Worm (Caenorhabditis elegans): ENCODE data around the gene clc-4.
A peak's percentile ranks its signal among the peaks of the same experiment; 100 is the strongest.

The clc-4 gene

DNA sequence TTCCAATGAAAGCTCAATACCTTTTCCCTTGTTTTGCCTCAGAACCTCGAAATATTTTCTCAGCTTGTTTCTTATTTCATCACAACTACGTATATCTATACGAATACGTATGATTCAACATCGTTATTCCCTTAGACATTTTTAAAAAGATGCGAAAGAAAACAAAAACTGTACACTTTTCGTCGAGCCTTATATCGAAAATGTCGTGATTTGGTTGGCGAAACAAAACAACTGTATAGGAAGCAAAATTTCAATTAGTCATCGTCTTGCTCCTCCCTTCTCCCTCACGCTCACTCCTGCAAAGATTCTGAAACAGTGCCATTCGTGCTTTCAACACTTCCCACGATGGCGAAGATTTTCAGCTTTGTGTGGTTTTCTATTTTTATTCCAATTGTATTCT lies 3.5 kb upstream of the clc-4 start, which contains the start of gene ttr-14:
TSS of gene ttr-14 (plus strand) at position 301 of the 400 bp plus-strand sequence.
- no peak for TF ChIP-seq F49E8.2 (tag; optimal IDR thresholded peaks at IDR 0.05; ENCODE audit: borderline replicate concordance)
- no peak for TF ChIP-seq lim-7 (GFP tag; IDR thresholded peaks at IDR 0.05)
- no peak for TF ChIP-seq jun-1 (tag; optimal IDR thresholded peaks at IDR 0.05)
- TF ChIP-seq ceh-44 (GFP tag; IDR thresholded peaks at IDR 0.05): no peak
- TF ChIP-seq F10B5.3 (tag; optimal IDR thresholded peaks at IDR 0.05): no peak
- no peak for TF ChIP-seq lsy-2 (tag; optimal IDR thresholded peaks at IDR 0.05)
- TF ChIP-seq ZK546.5 (tag; optimal IDR thresholded peaks at IDR 0.05): no peak
- no peak for TF ChIP-seq unc-62 (GFP tag; optimal IDR thresholded peaks at IDR 0.05 in 1 of 2)
- no peak for TF ChIP-seq unc-62 (tag; optimal IDR thresholded peaks at IDR 0.05)
- TF ChIP-seq daf-16 (GFP tag; optimal IDR thresholded peaks at IDR 0.05): no peak
- no peak for TF ChIP-seq daf-16 (tag; optimal IDR thresholded peaks at IDR 0.05)
- no peak for TF ChIP-seq arid-1 (GFP tag; conservative IDR thresholded peaks at IDR 0.05)
- TF ChIP-seq lin-29 (GFP tag; IDR thresholded peaks at IDR 0.05): no peak
- TF ChIP-seq zag-1 (tag; optimal IDR thresholded peaks at IDR 0.05): no peak
- TF ChIP-seq madf-5 (GFP tag; IDR thresholded peaks at IDR 0.05): no peak
- TF ChIP-seq zfp-3 (GFP tag; conservative IDR thresholded peaks at IDR 0.05): no peak

- no peak for TF ChIP-seq sdz-12 (GFP tag; optimal IDR thresholded peaks at IDR 0.05)
- TF ChIP-seq unc-130 (GFP tag; optimal IDR thresholded peaks at IDR 0.05): no peak
- TF ChIP-seq dpl-1 (GFP tag; optimal IDR thresholded peaks at IDR 0.05): no peak
- no peak for TF ChIP-seq aly-2 (tag; optimal IDR thresholded peaks at IDR 0.05)
- TF ChIP-seq madf-5 (GFP tag; IDR thresholded peaks at IDR 0.05): no peak
- TF ChIP-seq nhr-48 (tag; optimal IDR thresholded peaks at IDR 0.05): no peak
- TF ChIP-seq nhr-76 (tag; optimal IDR thresholded peaks at IDR 0.05): no peak
- peak; percentile 92 for TF ChIP-seq aha-1 (tag)
- TF ChIP-seq lin-38 (GFP tag; IDR thresholded peaks at IDR 0.05): no peak
- TF ChIP-seq fos-1 (tag; optimal IDR thresholded peaks at IDR 0.05): no peak
- TF ChIP-seq F44E2.7 (GFP tag; IDR thresholded peaks at IDR 0.05): no peak
- peak; percentile 52 for TF ChIP-seq hlh-11 (tag; optimal IDR thresholded peaks at IDR 0.05)
- no peak for TF ChIP-seq daf-16 (GFP tag; optimal IDR thresholded peaks at IDR 0.05)
- peak; percentile 50 for TF ChIP-seq daf-16 (tag; optimal IDR thresholded peaks at IDR 0.05)
- peak; percentile 3 for TF ChIP-seq rbr-2 (tag; optimal IDR thresholded peaks at IDR 0.05)
- TF ChIP-seq tag-97 (GFP tag; IDR thresholded peaks at IDR 0.05): 0 out of 2 replicates have a peak, but pooled peaks have one; percentile 70
- TF ChIP-seq nhr-25 (tag; optimal IDR thresholded peaks at IDR 0.05; ENCODE audit: borderline replicate concordance, insufficient read depth): no peak
- TF ChIP-seq F37D6.2 (tag; optimal IDR thresholded peaks at IDR 0.05): no peak
- no peak for TF ChIP-seq ceh-62 (tag; optimal IDR thresholded peaks at IDR 0.05)
- no peak for TF ChIP-seq zip-11 (GFP tag; IDR thresholded peaks at IDR 0.05)
- no peak for TF ChIP-seq mdl-1 (tag; optimal IDR thresholded peaks at IDR 0.05)
- TF ChIP-seq Y105C5A.15 (GFP tag; IDR thresholded peaks at IDR 0.05): no peak
- peak; percentile 60 for TF ChIP-seq set-16 (GFP tag; IDR thresholded peaks at IDR 0.05)
- no peak for TF ChIP-seq lin-29 (GFP tag; IDR thresholded peaks at IDR 0.05)
- no peak; the same call in 1 of the 2 replicates for TF ChIP-seq snpc-1.2 (GFP tag; IDR thresholded peaks at IDR 0.05)
- TF ChIP-seq skn-1 (tag; optimal IDR thresholded peaks at IDR 0.05): no peak
- TF ChIP-seq nhr-111 (GFP tag; optimal IDR thresholded peaks at IDR 0.05): peak; percentile 16
- TF ChIP-seq egl-43 (GFP tag; IDR thresholded peaks at IDR 0.05): peak; percentile 71
- peak; percentile 35 for TF ChIP-seq dmd-6 (GFP tag; IDR thresholded peaks at IDR 0.05)
- no peak for TF ChIP-seq Y75B8A.6 (GFP tag; IDR thresholded peaks at IDR 0.05)
- no peak for TF ChIP-seq ZK337.2 (GFP tag; IDR thresholded peaks at IDR 0.05)
- TF ChIP-seq zfp-3 (GFP tag; conservative IDR thresholded peaks at IDR 0.05): no peak
- TF ChIP-seq nhr-11 (tag; optimal IDR thresholded peaks at IDR 0.05): no peak
- TF ChIP-seq vab-7 (GFP tag; IDR thresholded peaks at IDR 0.05): no peak
- no peak for TF ChIP-seq R02D3.7 (tag; optimal IDR thresholded peaks at IDR 0.05)
- TF ChIP-seq lir-3 (tag; optimal IDR thresholded peaks at IDR 0.05): no peak
- peak; percentile 45 for TF ChIP-seq pqm-1 (tag; optimal IDR thresholded peaks at IDR 0.05)
- no peak for TF ChIP-seq daf-8 (GFP tag; IDR thresholded peaks at IDR 0.05)
- TF ChIP-seq jun-1 (tag; optimal IDR thresholded peaks at IDR 0.05): no peak
- no peak for TF ChIP-seq lin-39 (tag; optimal IDR thresholded peaks at IDR 0.05)
These were observed 3.0 kb downstream of the clc-4 start for ce11 chrX:10780542-10781266.

Data from whole organism, L4 larva.